Fruit fly (Drosophila melanogaster) whole organism, embryonic: ENCODE measurements around the gene CG2256.

Experiments used
- Ada2b ChIP-seq: fragments of 200-800 bp; sonication (Bioruptor generic); IDR thresholded peaks from 2 replicates; pipeline ENCODE4 v1.3.6; 2022; ENCODE audit warnings: missing biosample characterization, missing genetic modification characterization
- CG10565 ChIP-seq: fragments of 200-800 bp; sonication (Bioruptor generic); optimal IDR thresholded peaks from 3 replicates; lab custom pipeline; 2016; ENCODE audit warnings: missing biosample characterization, mild to moderate bottlenecking, missing genetic modification characterization
- CG11560 ChIP-seq: fragments of 200-800 bp; sonication (Bioruptor generic); IDR thresholded peaks from 3 replicates; pipeline ENCODE4 v1.3.6; 2022; ENCODE audit warnings: missing biosample characterization, missing genetic modification characterization
- CG12769 ChIP-seq: fragments of 200-800 bp; sonication (Bioruptor generic); optimal IDR thresholded peaks from 2 replicates; lab custom pipeline; 2019; ENCODE audit warnings: missing biosample characterization, mild to moderate bottlenecking, missing genetic modification characterization, moderate library complexity
- CG13123 ChIP-seq: fragments of 200-800 bp; sonication (Bioruptor generic); optimal IDR thresholded peaks from 2 replicates; lab custom pipeline; 2016; ENCODE audit warnings: missing biosample characterization, missing genetic modification characterization
- CG13424 ChIP-seq: fragments of 200-800 bp; sonication (Bioruptor generic); optimal IDR thresholded peaks from 2 replicates; lab custom pipeline; 2019; ENCODE audit warnings: missing biosample characterization, mild to moderate bottlenecking, missing genetic modification characterization, moderate library complexity
- CG15073 ChIP-seq: fragments of 200-800 bp; sonication (Bioruptor generic); optimal IDR thresholded peaks from 2 replicates; lab custom pipeline; 2016; ENCODE audit warnings: missing biosample characterization, missing genetic modification characterization
- CG15269 ChIP-seq: fragments of 200-800 bp; sonication (Bioruptor generic); optimal IDR thresholded peaks from 2 replicates; lab custom pipeline; 2018; ENCODE audit warnings: missing biosample characterization, mild to moderate bottlenecking, missing genetic modification characterization, moderate library complexity
- CG2875 ChIP-seq: fragments of 200-800 bp; sonication (Bioruptor generic); optimal IDR thresholded peaks from 2 replicates; lab custom pipeline; 2017; ENCODE audit warnings: missing biosample characterization, mild to moderate bottlenecking, missing genetic modification characterization, missing genetic modification reagents
- CG30431 ChIP-seq: fragments of 200-800 bp; sonication (Bioruptor generic); optimal IDR thresholded peaks from 2 replicates; lab custom pipeline; 2017; ENCODE audit warnings: missing biosample characterization, missing genetic modification characterization
- CG3065 ChIP-seq: fragments of 200-800 bp; sonication (Bioruptor generic); optimal IDR thresholded peaks from 2 replicates; lab custom pipeline; 2016; ENCODE audit warnings: missing biosample characterization, missing genetic modification characterization
- CG31365 ChIP-seq: fragments of 200-800 bp; sonication (Bioruptor generic); optimal IDR thresholded peaks from 2 replicates; lab custom pipeline; 2018; ENCODE audit warnings: missing biosample characterization, mild to moderate bottlenecking, missing genetic modification characterization
- CG3407 ChIP-seq: fragments of 200-800 bp; sonication (Bioruptor generic); optimal IDR thresholded peaks from 2 replicates; lab custom pipeline; 2018; ENCODE audit warnings: missing biosample characterization, mild to moderate bottlenecking, missing genetic modification characterization
- CG34376 ChIP-seq: fragments of 200-800 bp; sonication (Bioruptor generic); optimal IDR thresholded peaks from 2 replicates; lab custom pipeline; 2018; ENCODE audit warnings: missing biosample characterization, mild to moderate bottlenecking, missing genetic modification characterization
- CG3847 ChIP-seq: fragments of 200-800 bp; sonication (Bioruptor generic); IDR thresholded peaks from 2 replicates; pipeline ENCODE4 v1.3.6; 2022; ENCODE audit warnings: missing biosample characterization, missing genetic modification characterization
- CG4404 ChIP-seq: fragments of 200-800 bp; sonication (Bioruptor generic); IDR thresholded peaks from 2 replicates; pipeline ENCODE4 v1.3.6; 2022; ENCODE audit warnings: missing biosample characterization, missing genetic modification characterization
- CG4730 ChIP-seq: fragments of 200-800 bp; sonication (Bioruptor generic); IDR thresholded peaks from 2 replicates; pipeline ENCODE4 v1.3.6; 2022; ENCODE audit warnings: missing biosample characterization, missing genetic modification characterization
- CG6272 ChIP-seq: fragments of 200-800 bp; sonication (Bioruptor generic); IDR thresholded peaks from 2 replicates; pipeline ENCODE4 v1.3.6; 2022; ENCODE audit warnings: missing biosample characterization, missing genetic modification characterization
- CG7357 ChIP-seq: fragments of 200-800 bp; sonication (Bioruptor generic); IDR thresholded peaks from 3 replicates; pipeline ENCODE4 v1.3.6; 2022; ENCODE audit warnings: missing biosample characterization, missing genetic modification characterization
- CG7745 ChIP-seq: fragments of 200-800 bp; sonication (Bioruptor generic); optimal IDR thresholded peaks from 2 replicates; lab custom pipeline; 2018; ENCODE audit warnings: missing biosample characterization, mild to moderate bottlenecking, missing genetic modification characterization, moderate library complexity
- CG8089 ChIP-seq: fragments of 200-800 bp; sonication (Bioruptor generic); optimal IDR thresholded peaks from 3 replicates; lab custom pipeline; 2016; ENCODE audit warnings: missing biosample characterization, missing genetic modification characterization
- CG8944 ChIP-seq: fragments of 200-800 bp; sonication (Bioruptor generic); optimal IDR thresholded peaks from 3 replicates; lab custom pipeline; 2016; ENCODE audit warnings: missing biosample characterization, missing genetic modification characterization
- CG9437 ChIP-seq: fragments of 200-800 bp; sonication (Bioruptor generic); optimal IDR thresholded peaks from 2 replicates; lab custom pipeline; 2018; ENCODE audit warnings: missing biosample characterization, mild to moderate bottlenecking, missing genetic modification characterization
- CHES-1-like ChIP-seq: fragments of 200-800 bp; sonication (Bioruptor generic); optimal IDR thresholded peaks from 2 replicates; lab custom pipeline; 2016; ENCODE audit warnings: missing biosample characterization, missing genetic modification characterization
- Dek ChIP-seq: fragments of 200-800 bp; sonication (Bioruptor generic); optimal IDR thresholded peaks from 3 replicates; lab custom pipeline; 2019; ENCODE audit warnings: missing biosample characterization, mild to moderate bottlenecking, missing genetic modification characterization, moderate library complexity
- Dip2 ChIP-seq: fragments of 200-800 bp; sonication (Bioruptor generic); IDR thresholded peaks from 2 replicates; pipeline ENCODE4 v1.3.6; 2022; ENCODE audit warnings: missing biosample characterization, missing genetic modification characterization
- Ets97D ChIP-seq: fragments of 200-800 bp; sonication (Bioruptor generic); optimal IDR thresholded peaks from 3 replicates; lab custom pipeline; 2016; ENCODE audit warnings: missing biosample characterization, missing genetic modification characterization
- Fer2 ChIP-seq: fragments of 200-800 bp; sonication (Bioruptor generic); optimal IDR thresholded peaks from 2 replicates; lab custom pipeline; 2018; ENCODE audit warnings: missing biosample characterization, mild to moderate bottlenecking, missing genetic modification characterization, moderate library complexity
- HLHmδ ChIP-seq: fragments of 200-800 bp; sonication (Bioruptor generic); optimal IDR thresholded peaks from 2 replicates; lab custom pipeline; 2018; ENCODE audit warnings: missing biosample characterization, mild to moderate bottlenecking, missing genetic modification characterization, moderate library complexity
- Kr ChIP-seq: fragments of 200-800 bp; sonication (Bioruptor generic); optimal IDR thresholded peaks from 2 replicates; lab custom pipeline; 2017; ENCODE audit warnings: missing biosample characterization, mild to moderate bottlenecking, missing genetic modification characterization
- Side ChIP-seq: fragments of 200-800 bp; sonication (Bioruptor generic); optimal IDR thresholded peaks from 2 replicates; lab custom pipeline; 2016; ENCODE audit warnings: missing biosample characterization, missing genetic modification characterization
- al ChIP-seq: fragments of 200-800 bp; sonication (Bioruptor generic); IDR thresholded peaks from 2 replicates; pipeline ENCODE4 v1.3.6; 2022; ENCODE audit warnings: missing biosample characterization, missing genetic modification characterization
- aop ChIP-seq: fragments of 200-800 bp; sonication (Bioruptor generic); IDR thresholded peaks from 2 replicates; pipeline ENCODE4 v1.3.6; 2022; ENCODE audit warnings: missing biosample characterization, missing genetic modification characterization
- ap ChIP-seq: fragments of 200-800 bp; sonication (Bioruptor generic); IDR thresholded peaks from 2 replicates; pipeline ENCODE4 v1.3.6; 2022; ENCODE audit warnings: missing biosample characterization, missing genetic modification characterization
- ara ChIP-seq: fragments of 200-800 bp; sonication (Bioruptor generic); IDR thresholded peaks from 2 replicates; pipeline ENCODE4 v1.3.6; 2022; ENCODE audit warnings: missing biosample characterization, missing genetic modification characterization
- bowl ChIP-seq: fragments of 200-800 bp; sonication (Bioruptor generic); IDR thresholded peaks from 2 replicates; pipeline ENCODE4 v1.3.6; 2022; ENCODE audit warnings: missing biosample characterization, missing genetic modification characterization
- cas ChIP-seq: fragments of 200-800 bp; sonication (Bioruptor generic); IDR thresholded peaks from 2 replicates; pipeline ENCODE4 v1.3.6; 2022; ENCODE audit warnings: missing biosample characterization, missing genetic modification characterization
- caup ChIP-seq: fragments of 200-800 bp; sonication (Bioruptor generic); optimal IDR thresholded peaks from 3 replicates; lab custom pipeline; 2017; ENCODE audit warnings: missing biosample characterization, mild to moderate bottlenecking, missing genetic modification characterization, moderate library complexity; ENCODE audit not compliant: severe bottlenecking
- cg ChIP-seq: fragments of 200-800 bp; sonication (Bioruptor generic); optimal IDR thresholded peaks from 3 replicates; lab custom pipeline; 2019; ENCODE audit warnings: missing biosample characterization, mild to moderate bottlenecking, missing genetic modification characterization, moderate library complexity
- chinmo ChIP-seq: fragments of 200-800 bp; sonication (Bioruptor generic); IDR thresholded peaks from 4 replicates; pipeline ENCODE4 v1.3.6; 2022; ENCODE audit warnings: missing biosample characterization, missing genetic modification characterization; ENCODE audit not compliant: partially characterized antibody
- dysf ChIP-seq: fragments of 200-800 bp; sonication (Bioruptor generic); IDR thresholded peaks from 3 replicates; pipeline ENCODE4 v1.3.6; 2022; ENCODE audit warnings: missing biosample characterization, missing genetic modification characterization
- fd96Cb ChIP-seq: fragments of 200-800 bp; sonication (Bioruptor generic); optimal IDR thresholded peaks from 2 replicates; lab custom pipeline; 2018; ENCODE audit warnings: missing biosample characterization, mild to moderate bottlenecking, missing genetic modification characterization, moderate library complexity
- h ChIP-seq: fragments of >200 bp; optimal IDR thresholded peaks from 2 replicates; lab custom pipeline; 2017
- klu ChIP-seq: fragments of 200-800 bp; sonication (Bioruptor generic); IDR thresholded peaks from 2 replicates; pipeline ENCODE4 v1.3.6; 2022; ENCODE audit warnings: missing biosample characterization, missing genetic modification characterization
- lab ChIP-seq: fragments of 200-800 bp; sonication (Bioruptor generic); optimal IDR thresholded peaks from 3 replicates; lab custom pipeline; 2017; ENCODE audit warnings: missing biosample characterization, missing genetic modification characterization, mild to moderate bottlenecking, moderate library complexity, missing genetic modification reagents
- lilli ChIP-seq: fragments of 200-800 bp; sonication (Bioruptor generic); optimal IDR thresholded peaks from 3 replicates; lab custom pipeline; 2016; ENCODE audit warnings: missing biosample characterization, missing genetic modification characterization
- mam ChIP-seq: fragments of 200-800 bp; sonication (Bioruptor generic); optimal IDR thresholded peaks from 3 replicates; lab custom pipeline; 2016; ENCODE audit warnings: missing biosample characterization, missing genetic modification characterization
- psq ChIP-seq: fragments of 200-800 bp; sonication (Bioruptor generic); optimal IDR thresholded peaks from 2 replicates; lab custom pipeline; 2017; ENCODE audit warnings: missing biosample characterization, missing genetic modification characterization
- run ChIP-seq: fragments of 200-800 bp; sonication (Bioruptor generic); optimal IDR thresholded peaks from 3 replicates; lab custom pipeline; 2018; ENCODE audit warnings: missing biosample characterization, mild to moderate bottlenecking, missing genetic modification characterization
- seq ChIP-seq: fragments of 200-800 bp; sonication (Bioruptor generic); IDR thresholded peaks from 2 replicates; pipeline ENCODE4 v1.3.6; 2022; ENCODE audit warnings: missing biosample characterization, missing genetic modification characterization
- sob ChIP-seq: fragments of 200-800 bp; sonication (Bioruptor generic); IDR thresholded peaks from 2 replicates; pipeline ENCODE4 v1.3.6; 2022; ENCODE audit warnings: missing biosample characterization, missing genetic modification characterization
- sqz ChIP-seq: fragments of 200-800 bp; sonication (Bioruptor generic); optimal IDR thresholded peaks from 3 replicates; lab custom pipeline; 2018; ENCODE audit warnings: missing biosample characterization, mild to moderate bottlenecking, missing genetic modification characterization
- zfh1 ChIP-seq: fragments of 200-800 bp; sonication (Bioruptor generic); IDR thresholded peaks from 3 replicates; pipeline ENCODE4 v1.3.6; 2022; ENCODE audit warnings: missing biosample characterization, missing genetic modification characterization

The CG2256 gene

dm6 chrX:8126149-8126548 lies 39.1 kb upstream of the CG2256 start (continued):
- TF ChIP-seq CG8089 = peak; percentile 23
- TF ChIP-seq sqz (GFP tag; lab: Kevin White, UChicago) = no peak
- no peak for TF ChIP-seq klu (GFP tag; lab: Robert Waterston, UW)
- no peak for TF ChIP-seq Ets97D (GFP tag; lab: Kevin White, UChicago)
- peak; percentile 14; the same call in 1 of the 2 replicates for TF ChIP-seq sob (GFP tag; lab: Robert Waterston, UW)
- no peak for TF ChIP-seq Dip2 (GFP tag; lab: Robert Waterston, UW)
- TF ChIP-seq dysf (GFP tag; lab: Robert Waterston, UW) = no peak
- no peak for TF ChIP-seq CG34376 (GFP tag; lab: Kevin White, UChicago)
- no peak for TF ChIP-seq CG3065 (GFP tag; lab: Kevin White, UChicago)
- TF ChIP-seq Side (GFP tag; lab: Kevin White, UChicago) = no peak
- TF ChIP-seq CG11560 (tag; lab: Robert Waterston, UW) = no peak
- TF ChIP-seq CG13424 (tag; lab: Kevin White, UChicago) = peak; percentile 53
- TF ChIP-seq CG8944 = peak; percentile 53
- TF ChIP-seq seq = no peak
- peak; percentile 82 for TF ChIP-seq fd96Cb
- no peak for TF ChIP-seq run
- no peak for TF ChIP-seq Dek (tag; lab: Kevin White, UChicago)
- TF ChIP-seq CG2875 (GFP tag; lab: Kevin White, UChicago) = peak; percentile 70
- TF ChIP-seq cg (GFP tag; lab: Kevin White, UChicago) = no peak
- no peak for TF ChIP-seq aop (GFP tag; lab: Robert Waterston, UW)
- TF ChIP-seq CG31365 (tag; lab: Kevin White, UChicago) = no peak
- peak; percentile 82 for TF ChIP-seq zfh1 (GFP tag; lab: Robert Waterston, UW)
- no peak for TF ChIP-seq CG10565 (GFP tag; lab: Kevin White, UChicago)
- no peak for TF ChIP-seq bowl (GFP tag; lab: Robert Waterston, UW)
- TF ChIP-seq chinmo (GFP tag; lab: Robert Waterston, UW) = no peak
- peak; percentile 77 for TF ChIP-seq ara (GFP tag; lab: Robert Waterston, UW)
- peak; percentile 0 for TF ChIP-seq lab
- TF ChIP-seq CG12769 = peak; percentile 32
- 0 out of 2 replicates have a peak, but pooled peaks have one; percentile 20 for TF ChIP-seq CG3847 (GFP tag; lab: Robert Waterston, UW)
- TF ChIP-seq cas (GFP tag; lab: Robert Waterston, UW) = no peak
- TF ChIP-seq h (lab: Kevin White, UChicago) = no peak
- no peak for TF ChIP-seq CHES-1-like
- peak; percentile 61 for TF ChIP-seq Ada2b (GFP tag; lab: Robert Waterston, UW)
- TF ChIP-seq mam = no peak
- TF ChIP-seq Kr (GFP tag; lab: Kevin White, UChicago) = no peak
- peak; percentile 6 for TF ChIP-seq psq (GFP tag; lab: Kevin White, UChicago)
- peak; percentile 51 for TF ChIP-seq CG3407
- no peak for TF ChIP-seq Fer2 (tag; lab: Kevin White, UChicago)
- no peak for TF ChIP-seq CG7357
- no peak for TF ChIP-seq CG6272
- no peak for TF ChIP-seq CG13123 (GFP tag; lab: Kevin White, UChicago)
- TF ChIP-seq al (GFP tag; lab: Robert Waterston, UW) = no peak
- no peak for TF ChIP-seq CG4730 (GFP tag; lab: Robert Waterston, UW)
- TF ChIP-seq ap (GFP tag; lab: Robert Waterston, UW) = peak; percentile 44; the same call in 1 of the 2 replicates
- no peak for TF ChIP-seq caup (GFP tag; lab: Kevin White, UChicago)
- TF ChIP-seq CG15073 = no peak
- peak; percentile 42 for TF ChIP-seq lilli (GFP tag; lab: Kevin White, UChicago)
- TF ChIP-seq CG15269 (tag; lab: Kevin White, UChicago) = peak; percentile 45
- TF ChIP-seq CG9437 (GFP tag; lab: Kevin White, UChicago) = peak; percentile 2
- TF ChIP-seq HLHmδ (GFP tag; lab: Kevin White, UChicago) = no peak
- no peak for TF ChIP-seq CG7745 (tag; lab: Kevin White, UChicago)
- peak; percentile 35; the same call in 1 of the 2 replicates for TF ChIP-seq CG4404
- peak; percentile 50 for TF ChIP-seq CG30431 (GFP tag; lab: Kevin White, UChicago)
